Worm (Caenorhabditis elegans): Measurements from ENCODE around the gene sshk-1.

The sshk-1 gene

ce11 chrV:20793761-20794160 is 22.2 kb upstream of the sshk-1 start:
- TF ChIP-seq flt-1 (GFP tag; IDR thresholded peaks at IDR 0.05) (no peak), tab-1 (GFP tag; IDR thresholded peaks at IDR 0.05) (no peak), ref-1 (GFP tag; conservative IDR thresholded peaks at IDR 0.05) (no peak), T22C8.4 (GFP tag; IDR thresholded peaks at IDR 0.05) (no peak), ztf-23 (GFP tag; IDR thresholded peaks at IDR 0.05) (no peak)

ce11 chrV:20797918-20798317 is 18.0 kb upstream of the sshk-1 start, which contains the start of gene sdf-9:
Gene sdf-9, plus strand, starts transcription at chrV:20798218.
- TF ChIP-seq ztf-23 (GFP tag; IDR thresholded peaks at IDR 0.05) (no peak), tab-1 (GFP tag; IDR thresholded peaks at IDR 0.05) (no peak), ztf-29 (GFP tag; IDR thresholded peaks at IDR 0.05) (no peak), T22C8.4 (GFP tag; IDR thresholded peaks at IDR 0.05) (no peak), ref-1 (GFP tag; conservative IDR thresholded peaks at IDR 0.05) (no peak), cog-1 (tag; optimal IDR thresholded peaks at IDR 0.05) (no peak), flt-1 (GFP tag; IDR thresholded peaks at IDR 0.05) (no peak), klf-2 (GFP tag; conservative IDR thresholded peaks at IDR 0.05) (no peak), med-1 (GFP tag; optimal IDR thresholded peaks at IDR 0.05; ENCODE audit: insufficient read depth) (no peak)

- TF ChIP-seq flt-1 (GFP tag; IDR thresholded peaks at IDR 0.05) (no peak), ztf-23 (GFP tag; IDR thresholded peaks at IDR 0.05) (no peak), T22C8.4 (GFP tag; IDR thresholded peaks at IDR 0.05) (no peak), klf-2 (GFP tag; conservative IDR thresholded peaks at IDR 0.05) (no peak), cog-1 (tag; optimal IDR thresholded peaks at IDR 0.05) (no peak), ref-1 (GFP tag; conservative IDR thresholded peaks at IDR 0.05) (no peak)
Measured at ce11 chrV:20802906-20803305, 13.0 kb upstream of the sshk-1 start, which contains the start of gene Y44A6D.5. Gene Y44A6D.5, minus strand, starts transcription at chrV:20803006.

ce11 chrV:20807038-20807437 is 8.9 kb upstream of the sshk-1 start, which contains the start of gene Y44A6D.6:
Gene Y44A6D.6, plus strand, starts transcription at chrV:20807338.
- TF ChIP-seq klf-2 (GFP tag; conservative IDR thresholded peaks at IDR 0.05), result no peak
- TF ChIP-seq tab-1 (GFP tag; IDR thresholded peaks at IDR 0.05), result no peak
- no peak for TF ChIP-seq T22C8.4 (GFP tag; IDR thresholded peaks at IDR 0.05)
- TF ChIP-seq ztf-29 (GFP tag; IDR thresholded peaks at IDR 0.05), result no peak
- TF ChIP-seq cog-1 (tag; optimal IDR thresholded peaks at IDR 0.05), result no peak
- no peak for TF ChIP-seq ztf-23 (GFP tag; IDR thresholded peaks at IDR 0.05)
- TF ChIP-seq flt-1 (GFP tag; IDR thresholded peaks at IDR 0.05), result no peak
- no peak for TF ChIP-seq med-1 (GFP tag; optimal IDR thresholded peaks at IDR 0.05; ENCODE audit: insufficient read depth)
- TF ChIP-seq ref-1 (GFP tag; conservative IDR thresholded peaks at IDR 0.05), result no peak

ce11 chrV:20813646-20814045 is 2.3 kb upstream of the sshk-1 start:
- TF ChIP-seq T22C8.4 (GFP tag; IDR thresholded peaks at IDR 0.05) (no peak), ztf-23 (GFP tag; IDR thresholded peaks at IDR 0.05) (no peak), tab-1 (GFP tag; IDR thresholded peaks at IDR 0.05) (no peak), flt-1 (GFP tag; IDR thresholded peaks at IDR 0.05) (no peak)

ce11 chrV:20814424-20814823 is 1.5 kb upstream of the sshk-1 start, which contains the start of gene Y44A6D.7:
Gene Y44A6D.7, plus strand, starts transcription at chrV:20814724.
- TF ChIP-seq flt-1 (GFP tag; IDR thresholded peaks at IDR 0.05), result no peak
- TF ChIP-seq med-1 (GFP tag; optimal IDR thresholded peaks at IDR 0.05; ENCODE audit: insufficient read depth), result no peak
- no peak for TF ChIP-seq klf-2 (GFP tag; conservative IDR thresholded peaks at IDR 0.05)
- no peak for TF ChIP-seq tab-1 (GFP tag; IDR thresholded peaks at IDR 0.05)
- no peak for TF ChIP-seq ztf-29 (GFP tag; IDR thresholded peaks at IDR 0.05)
- TF ChIP-seq cog-1 (tag; optimal IDR thresholded peaks at IDR 0.05), result no peak
- TF ChIP-seq ztf-23 (GFP tag; IDR thresholded peaks at IDR 0.05), result no peak
- TF ChIP-seq T22C8.4 (GFP tag; IDR thresholded peaks at IDR 0.05), result no peak
- no peak for TF ChIP-seq ref-1 (GFP tag; conservative IDR thresholded peaks at IDR 0.05)

- no peak for TF ChIP-seq klf-2 (GFP tag; conservative IDR thresholded peaks at IDR 0.05)
- TF ChIP-seq T22C8.4 (GFP tag; IDR thresholded peaks at IDR 0.05), result no peak
- no peak for TF ChIP-seq ztf-29 (GFP tag; IDR thresholded peaks at IDR 0.05)
Measured at ce11 chrV:20820033-20820432, 4.1 kb downstream of the sshk-1 start, which contains the start of gene T03D8.6. Gene T03D8.6, minus strand, starts transcription at chrV:20820330.

- TF ChIP-seq ref-1 (GFP tag; conservative IDR thresholded peaks at IDR 0.05) (no peak), T22C8.4 (GFP tag; IDR thresholded peaks at IDR 0.05) (no peak), med-1 (GFP tag; optimal IDR thresholded peaks at IDR 0.05; ENCODE audit: insufficient read depth) (no peak), flt-1 (GFP tag; IDR thresholded peaks at IDR 0.05) (no peak)
Measured at ce11 chrV:20824962-20825609, 9.1 kb downstream of the sshk-1 start, which contains the start of the genes gcy-22 and grl-14. Gene gcy-22, minus strand, starts transcription at chrV:20825062. Gene grl-14, plus strand, starts transcription at chrV:20825559.

- no peak for TF ChIP-seq tab-1 (GFP tag; IDR thresholded peaks at IDR 0.05)
- TF ChIP-seq ref-1 (GFP tag; conservative IDR thresholded peaks at IDR 0.05), result no peak
- TF ChIP-seq ztf-29 (GFP tag; IDR thresholded peaks at IDR 0.05), result no peak
- no peak for TF ChIP-seq klf-2 (GFP tag; conservative IDR thresholded peaks at IDR 0.05)
- no peak for TF ChIP-seq med-1 (GFP tag; optimal IDR thresholded peaks at IDR 0.05; ENCODE audit: insufficient read depth)
- TF ChIP-seq ztf-23 (GFP tag; IDR thresholded peaks at IDR 0.05), result no peak
- no peak for TF ChIP-seq T22C8.4 (GFP tag; IDR thresholded peaks at IDR 0.05)
- no peak for TF ChIP-seq cog-1 (tag; optimal IDR thresholded peaks at IDR 0.05)
- TF ChIP-seq flt-1 (GFP tag; IDR thresholded peaks at IDR 0.05), result no peak
Measured at ce11 chrV:20826618-20827017, 10.7 kb downstream of the sshk-1 start.

- TF ChIP-seq ref-1 (GFP tag; conservative IDR thresholded peaks at IDR 0.05) (no peak), ztf-23 (GFP tag; IDR thresholded peaks at IDR 0.05) (no peak), cog-1 (tag; optimal IDR thresholded peaks at IDR 0.05) (no peak), ztf-29 (GFP tag; IDR thresholded peaks at IDR 0.05) (no peak), tab-1 (GFP tag; IDR thresholded peaks at IDR 0.05) (no peak), klf-2 (GFP tag; conservative IDR thresholded peaks at IDR 0.05) (no peak), T22C8.4 (GFP tag; IDR thresholded peaks at IDR 0.05) (peak; percentile 32; the same call in 1 of the 2 replicates), med-1 (GFP tag; optimal IDR thresholded peaks at IDR 0.05; ENCODE audit: insufficient read depth) (no peak), flt-1 (GFP tag; IDR thresholded peaks at IDR 0.05) (0 out of 2 replicates have a peak, but pooled peaks have one; percentile 4)
Measured at ce11 chrV:20828820-20829219, 12.9 kb downstream of the sshk-1 start, which contains the start of gene sbt-1. Gene sbt-1, minus strand, starts transcription at chrV:20828881.
